Worm (Caenorhabditis elegans): ENCODE data around the gene asp-5.

DNA sequence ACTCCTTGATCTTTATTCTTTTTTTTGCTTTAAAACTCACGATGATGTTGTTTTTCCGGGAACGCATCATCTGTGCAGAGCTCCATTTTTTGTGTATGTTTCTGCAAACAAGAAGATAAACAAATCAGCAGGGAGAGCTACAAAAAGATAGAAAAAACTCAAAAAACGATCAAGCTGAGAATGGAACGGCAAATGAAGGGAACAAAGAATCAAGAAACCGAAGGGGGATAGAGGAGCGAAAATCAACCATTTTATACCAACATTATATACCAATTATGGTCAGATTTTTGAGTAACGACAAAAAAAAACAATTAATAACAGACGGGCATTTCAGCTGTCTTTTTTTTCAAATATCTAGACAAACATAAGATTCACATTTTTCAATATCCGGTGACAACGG is 12.6 kb downstream of the asp-5 start, which contains the start of gene slc-17.5:
- TF ChIP-seq him-1 (tag; optimal IDR thresholded peaks at IDR 0.05) (no peak), W03F9.2 (tag; optimal IDR thresholded peaks at IDR 0.05) (no peak)
